Worm (Caenorhabditis elegans) whole organism, L2 larva: ENCODE data around the gene erh-2.

Source experiments
- C34F6.9 ChIP-seq: fragments of 150-350 bp; optimal IDR thresholded peaks from 2 replicates; lab custom pipeline; 2014; ENCODE audit warnings: missing biosample characterization, missing genetic modification characterization
- F13H6.1 ChIP-seq: sonication (generic microtip); optimal IDR thresholded peaks from 2 replicates; lab custom pipeline; 2016; ENCODE audit warnings: missing genetic modification characterization, missing compliant biosample characterization
- Y55F3AM.14 ChIP-seq: fragments of 200-800 bp; sonication (Bioruptor generic); optimal IDR thresholded peaks from 2 replicates; lab custom pipeline; 2018; ENCODE audit warnings: mild to moderate bottlenecking, missing genetic modification characterization, missing compliant biosample characterization
- alr-1 ChIP-seq: fragments of 150-350 bp; optimal IDR thresholded peaks from 2 replicates; lab custom pipeline; 2014; ENCODE audit warnings: missing biosample characterization, missing genetic modification characterization
- aly-2 ChIP-seq: fragments of 150-350 bp; optimal IDR thresholded peaks from 2 replicates; lab custom pipeline; 2014; ENCODE audit warnings: missing biosample characterization, missing genetic modification characterization
- ama-1 ChIP-seq: fragments of 150-350 bp; optimal IDR thresholded peaks from 2 replicates; lab custom pipeline; 2018; ENCODE audit warnings: inconsistent platforms
- blmp-1 ChIP-seq: sonication (generic microtip); optimal IDR thresholded peaks from 2 replicates; lab custom pipeline; 2017; ENCODE audit warnings: missing genetic modification characterization, mild to moderate bottlenecking, missing compliant biosample characterization, antibody characterized with exemption, moderate library complexity; ENCODE audit not compliant: insufficient read depth
- ceh-16 ChIP-seq: fragments of 150-350 bp; optimal IDR thresholded peaks from 2 replicates; lab custom pipeline; 2014; ENCODE audit warnings: missing biosample characterization, missing genetic modification characterization
- crh-2 ChIP-seq: sonication (generic microtip); optimal IDR thresholded peaks from 2 replicates; lab custom pipeline; 2017; ENCODE audit warnings: missing biosample characterization, missing genetic modification characterization
- dmd-4 ChIP-seq: sonication (generic microtip); optimal IDR thresholded peaks from 2 replicates; lab custom pipeline; 2017; ENCODE audit warnings: missing biosample characterization, missing genetic modification characterization
- egl-27 ChIP-seq: sonication (generic microtip); optimal IDR thresholded peaks from 3 replicates; lab custom pipeline; 2017; ENCODE audit warnings: missing biosample characterization, missing genetic modification reagents, missing genetic modification characterization
- elt-1 ChIP-seq: fragments of 150-350 bp; optimal IDR thresholded peaks from 2 replicates; lab custom pipeline; 2014; ENCODE audit warnings: missing biosample characterization, missing genetic modification characterization
- fos-1 ChIP-seq: fragments of 150-350 bp; optimal IDR thresholded peaks from 2 replicates; lab custom pipeline; 2014; ENCODE audit warnings: missing biosample characterization, missing genetic modification characterization
- gmeb-1 ChIP-seq: fragments of 150-350 bp; optimal IDR thresholded peaks from 2 replicates; lab custom pipeline; 2014; ENCODE audit warnings: missing biosample characterization, missing genetic modification characterization
- lin-11 ChIP-seq: fragments of 150-350 bp; sonication (generic microtip); optimal IDR thresholded peaks from 2 replicates; lab custom pipeline; 2014; ENCODE audit warnings: missing biosample characterization, missing genetic modification characterization, inconsistent platforms, mixed read lengths
- lin-13 ChIP-seq: fragments of 150-350 bp; optimal IDR thresholded peaks from 2 replicates; lab custom pipeline; 2014; ENCODE audit warnings: missing biosample characterization, missing genetic modification reagents, missing genetic modification characterization
- lin-39 ChIP-seq: fragments of 150-350 bp; optimal IDR thresholded peaks from 2 replicates; lab custom pipeline; 2014; ENCODE audit warnings: missing biosample characterization, missing genetic modification reagents, missing genetic modification characterization
- lsy-2 ChIP-seq, 2 experiments: fragments of 150-350 bp in 1 of 2; sonication (generic microtip) in 1 of 2; optimal IDR thresholded peaks; 2 replicates each; lab custom pipeline; 2014 to 2017; ENCODE audit warnings: missing biosample characterization in 2 of 2, missing genetic modification characterization in 2 of 2
- mab-5 ChIP-seq: fragments of 150-350 bp; optimal IDR thresholded peaks from 2 replicates; lab custom pipeline; 2014; ENCODE audit warnings: missing biosample characterization, missing genetic modification characterization
- mbf-1 ChIP-seq: sonication (generic microtip); optimal IDR thresholded peaks from 2 replicates; lab custom pipeline; 2017; ENCODE audit warnings: missing biosample characterization, missing genetic modification characterization
- mdl-1 ChIP-seq, 2 experiments: fragments of 150-350 bp in 1 of 2; sonication (generic microtip) in 1 of 2; optimal IDR thresholded peaks; 2 replicates each; lab custom pipeline; 2017; ENCODE audit warnings: missing biosample characterization in 2 of 2, missing genetic modification characterization in 2 of 2
- nhr-10 ChIP-seq: sonication (generic microtip); optimal IDR thresholded peaks from 2 replicates; lab custom pipeline; 2017; ENCODE audit warnings: missing biosample characterization, missing genetic modification characterization
- nhr-129 ChIP-seq: fragments of 150-350 bp; optimal IDR thresholded peaks from 2 replicates; lab custom pipeline; 2014; ENCODE audit warnings: missing biosample characterization, missing genetic modification characterization
- nhr-21 ChIP-seq: fragments of 150-350 bp; optimal IDR thresholded peaks from 2 replicates; lab custom pipeline; 2014; ENCODE audit warnings: missing biosample characterization, missing genetic modification characterization
- nhr-23 ChIP-seq: fragments of 150-350 bp; optimal IDR thresholded peaks from 2 replicates; lab custom pipeline; 2014; ENCODE audit warnings: missing biosample characterization, missing genetic modification reagents, missing genetic modification characterization
- nhr-237 ChIP-seq: fragments of 150-350 bp; optimal IDR thresholded peaks from 2 replicates; lab custom pipeline; 2014; ENCODE audit warnings: missing biosample characterization, missing genetic modification characterization
- nhr-25 ChIP-seq: fragments of 150-350 bp; sonication (generic microtip); optimal IDR thresholded peaks from 3 replicates; lab custom pipeline; 2014; ENCODE audit warnings: missing biosample characterization, missing genetic modification characterization
- nhr-6 ChIP-seq: fragments of 150-350 bp; optimal IDR thresholded peaks from 2 replicates; lab custom pipeline; 2014; ENCODE audit warnings: missing biosample characterization, missing genetic modification characterization
- nhr-77 ChIP-seq: fragments of 150-350 bp; optimal IDR thresholded peaks from 2 replicates; lab custom pipeline; 2014; ENCODE audit warnings: missing biosample characterization, missing genetic modification characterization
- peb-1 ChIP-seq: fragments of 150-350 bp; optimal IDR thresholded peaks from 2 replicates; lab custom pipeline; 2014; ENCODE audit warnings: missing biosample characterization, missing genetic modification characterization
- sem-4 ChIP-seq: fragments of 150-350 bp; optimal IDR thresholded peaks from 2 replicates; lab custom pipeline; 2014; ENCODE audit warnings: missing biosample characterization, missing genetic modification reagents, missing genetic modification characterization
- skn-1 ChIP-seq: sonication (generic microtip); optimal IDR thresholded peaks from 2 replicates; lab custom pipeline; 2017; ENCODE audit warnings: missing biosample characterization, missing genetic modification characterization
- sma-3 ChIP-seq: sonication (generic microtip); optimal IDR thresholded peaks from 2 replicates; lab custom pipeline; 2016; ENCODE audit warnings: missing genetic modification reagents, missing genetic modification characterization, missing compliant biosample characterization
- sma-9 ChIP-seq, 2 experiments: fragments of 150-350 bp in 1 of 2; sonication (generic microtip) in 1 of 2; optimal IDR thresholded peaks; 2 replicates each; lab custom pipeline; 2014 to 2016; ENCODE audit warnings: missing genetic modification characterization in 2 of 2, mild to moderate bottlenecking in 1 of 2, missing biosample characterization in 1 of 2, missing compliant biosample characterization in 1 of 2, missing genetic modification reagents in 1 of 2, moderate library complexity in 1 of 2
- snpc-4 ChIP-seq: fragments of 150-350 bp; optimal IDR thresholded peaks from 2 replicates; lab custom pipeline; 2014; ENCODE audit warnings: missing biosample characterization, missing genetic modification characterization
- unc-39 ChIP-seq: fragments of 150-350 bp; optimal IDR thresholded peaks from 2 replicates; lab custom pipeline; 2014; ENCODE audit warnings: missing biosample characterization, missing genetic modification characterization
- unc-55 ChIP-seq: fragments of 150-350 bp; sonication (generic microtip); optimal IDR thresholded peaks from 3 replicates; lab custom pipeline; 2014; ENCODE audit warnings: missing biosample characterization, missing genetic modification reagents, missing genetic modification characterization
- unc-62 ChIP-seq: fragments of 150-350 bp; optimal IDR thresholded peaks from 2 replicates; lab custom pipeline; 2014; ENCODE audit warnings: missing biosample characterization, missing genetic modification reagents, missing genetic modification characterization
- zag-1 ChIP-seq: fragments of 150-350 bp; optimal IDR thresholded peaks from 2 replicates; lab custom pipeline; 2014; ENCODE audit warnings: missing biosample characterization, missing genetic modification characterization
- ztf-4 ChIP-seq: fragments of 150-350 bp; optimal IDR thresholded peaks from 2 replicates; lab custom pipeline; 2014; ENCODE audit warnings: missing biosample characterization, missing genetic modification characterization

erh-2 gene

ce11 chrIII:4552872-4553271 lies 40.2 kb upstream of the erh-2 start:
- TF ChIP-seq skn-1 (tag; lab: Kevin White, UChicago) = no peak
- TF ChIP-seq fos-1 (tag; lab: Kevin White, UChicago) = peak; percentile 21

ce11 chrIII:4553316-4553715 lies 39.7 kb upstream of the erh-2 start, which contains the start of gene imph-1:
Gene imph-1, plus strand, starts transcription at chrIII:4553616.
- no peak for TF ChIP-seq aly-2 (tag; lab: Kevin White, UChicago)
- TF ChIP-seq skn-1 (tag; lab: Kevin White, UChicago) = no peak
- no peak for TF ChIP-seq mbf-1 (tag; lab: Kevin White, UChicago)
- TF ChIP-seq nhr-77 (tag; lab: Kevin White, UChicago) = no peak
- no peak for TF ChIP-seq nhr-23 (tag; lab: Kevin White, UChicago)
- TF ChIP-seq mdl-1 (tag; optimal IDR thresholded peaks at IDR 0.05; lab: Kevin White, UChicago) = no peak
- TF ChIP-seq lin-13 (GFP tag; lab: Kevin White, UChicago) = no peak

- TF ChIP-seq alr-1 (no peak), unc-39 (tag; lab: Kevin White, UChicago) (no peak), unc-62 (GFP tag; lab: Kevin White, UChicago) (no peak), mab-5 (tag; lab: Kevin White, UChicago) (no peak), nhr-10 (no peak), nhr-129 (tag; lab: Kevin White, UChicago) (no peak), lsy-2 (tag; optimal IDR thresholded peaks at IDR 0.05; lab: Kevin White, UChicago) (peak in 1 of 2 experiments; percentile 30), C34F6.9 (tag; lab: Kevin White, UChicago) (peak; percentile 45), skn-1 (tag; lab: Kevin White, UChicago) (no peak), Y55F3AM.14 (no peak), dmd-4 (tag; lab: Kevin White, UChicago) (no peak), mdl-1 (tag; optimal IDR thresholded peaks at IDR 0.05; lab: Kevin White, UChicago) (no peak), ama-1 (lab: Kevin White, UChicago) (no peak), lin-11 (tag; lab: Kevin White, UChicago) (no peak), unc-55 (GFP tag; lab: Kevin White, UChicago) (peak; percentile 61), F13H6.1 (peak; percentile 14), lin-39 (no peak), nhr-6 (tag; lab: Kevin White, UChicago) (no peak), blmp-1 (tag; lab: Kevin White, UChicago) (no peak), lin-13 (GFP tag; lab: Kevin White, UChicago) (no peak)
Observed at ce11 chrIII:4555345-4555744, 37.7 kb upstream of the erh-2 start.

- TF ChIP-seq nhr-25 (tag; lab: Kevin White, UChicago) (peak; percentile 84), F13H6.1 (peak; percentile 86), ama-1 (lab: Kevin White, UChicago) (peak; percentile 66), unc-39 (tag; lab: Kevin White, UChicago) (no peak), sem-4 (peak; percentile 38), peb-1 (tag; lab: Kevin White, UChicago) (peak; percentile 45), mdl-1 (tag; optimal IDR thresholded peaks at IDR 0.05; lab: Kevin White, UChicago) (peak; percentile 51 to 58), C34F6.9 (tag; lab: Kevin White, UChicago) (peak; percentile 80), nhr-21 (peak; percentile 80), nhr-237 (tag; lab: Kevin White, UChicago) (no peak), unc-55 (GFP tag; lab: Kevin White, UChicago) (peak; percentile 69), lsy-2 (tag; optimal IDR thresholded peaks at IDR 0.05; lab: Kevin White, UChicago) (peak; percentile 64 to 82), gmeb-1 (tag; lab: Kevin White, UChicago) (peak; percentile 59), fos-1 (tag; lab: Kevin White, UChicago) (peak; percentile 82), nhr-77 (tag; lab: Kevin White, UChicago) (no peak), ztf-4 (tag; lab: Kevin White, UChicago) (peak; percentile 53), sma-3 (GFP tag; lab: Kevin White, UChicago) (peak; percentile 77), mab-5 (tag; lab: Kevin White, UChicago) (peak; percentile 75), sma-9 (GFP tag; optimal IDR thresholded peaks at IDR 0.05; lab: Kevin White, UChicago) (peak; percentile 83), sma-9 (tag; optimal IDR thresholded peaks at IDR 0.05; lab: Kevin White, UChicago) (no peak), snpc-4 (no peak), skn-1 (tag; lab: Kevin White, UChicago) (no peak), egl-27 (peak; percentile 34), elt-1 (tag; lab: Kevin White, UChicago) (no peak), lin-11 (tag; lab: Kevin White, UChicago) (peak; percentile 72), crh-2 (tag; lab: Kevin White, UChicago) (peak; percentile 59), unc-62 (GFP tag; lab: Kevin White, UChicago) (peak; percentile 54), ceh-16 (peak; percentile 37), lin-13 (GFP tag; lab: Kevin White, UChicago) (peak; percentile 40), Y55F3AM.14 (peak; percentile 72), nhr-129 (tag; lab: Kevin White, UChicago) (peak; percentile 64), nhr-6 (tag; lab: Kevin White, UChicago) (peak; percentile 45), aly-2 (tag; lab: Kevin White, UChicago) (no peak), zag-1 (tag; lab: Kevin White, UChicago) (peak; percentile 12)
Observed at ce11 chrIII:4560393-4560890, 32.6 kb upstream of the erh-2 start.
